Worm (Caenorhabditis elegans) whole organism, L4 larva: ENCODE results near the gene F19G12.9.

Experiments
- D1046.2 ChIP-seq: fragments of 200-800 bp; sonication (Bioruptor generic); IDR thresholded peaks from 2 replicates; pipeline ENCODE4 v1.3.6; 2022; ENCODE audit warnings: missing genetic modification characterization, missing compliant biosample characterization
- F10B5.3 ChIP-seq: sonication (generic microtip); optimal IDR thresholded peaks from 2 replicates; lab custom pipeline; 2016; ENCODE audit warnings: mild to moderate bottlenecking, missing genetic modification characterization, missing compliant biosample characterization
- F37D6.2 ChIP-seq: sonication (generic microtip); optimal IDR thresholded peaks from 2 replicates; lab custom pipeline; 2016; ENCODE audit warnings: mild to moderate bottlenecking, missing genetic modification characterization, missing compliant biosample characterization
- F44E2.7 ChIP-seq: fragments of 200-800 bp; sonication (Bioruptor generic); IDR thresholded peaks from 2 replicates; pipeline ENCODE4 v2.1.2; 2022; ENCODE audit warnings: missing genetic modification characterization, missing compliant biosample characterization
- T20F7.1 ChIP-seq: fragments of 200-800 bp; sonication (Bioruptor generic); optimal IDR thresholded peaks from 2 replicates; lab custom pipeline; 2018; ENCODE audit warnings: mild to moderate bottlenecking, missing genetic modification characterization, missing compliant biosample characterization
- T26A8.4 ChIP-seq: fragments of 200-800 bp; sonication (Bioruptor generic); IDR thresholded peaks from 2 replicates; pipeline ENCODE4 v1.3.6; 2022; ENCODE audit warnings: missing genetic modification characterization, missing compliant biosample characterization
- Y48G9A.11 ChIP-seq: fragments of 200-800 bp; sonication (Bioruptor generic); IDR thresholded peaks from 2 replicates; pipeline ENCODE4 v1.3.6; 2022; ENCODE audit warnings: missing genetic modification reagents, missing genetic modification characterization, missing compliant biosample characterization
- Y75B8A.6 ChIP-seq: fragments of 200-800 bp; sonication (Bioruptor generic); IDR thresholded peaks from 2 replicates; pipeline ENCODE4 v1.3.6; 2022; ENCODE audit warnings: missing genetic modification reagents, missing genetic modification characterization, missing compliant biosample characterization
- ZK337.2 ChIP-seq: fragments of 200-800 bp; sonication (Bioruptor generic); IDR thresholded peaks from 2 replicates; pipeline ENCODE4 v1.3.6; 2022; ENCODE audit warnings: missing genetic modification reagents, missing genetic modification characterization, missing compliant biosample characterization
- aha-1 ChIP-seq: fragments of 150-350 bp; peaks from one replicate; lab custom pipeline; 2014; ENCODE audit warnings: missing biosample characterization, missing genetic modification characterization
- aly-2 ChIP-seq: sonication (generic microtip); optimal IDR thresholded peaks from 2 replicates; lab custom pipeline; 2018; ENCODE audit warnings: missing biosample characterization, missing genetic modification characterization
- arid-1 ChIP-seq: fragments of 200-800 bp; sonication (Bioruptor generic); conservative IDR thresholded peaks from 2 replicates; pipeline ENCODE4 v1.3.6; 2022; ENCODE audit warnings: missing genetic modification reagents, missing genetic modification characterization, missing compliant biosample characterization
- attf-4 ChIP-seq: sonication (generic microtip); optimal IDR thresholded peaks from 3 replicates; lab custom pipeline; 2017; ENCODE audit warnings: missing biosample characterization, missing genetic modification characterization
- ceh-20 ChIP-seq: fragments of 200-800 bp; sonication (Bioruptor generic); IDR thresholded peaks from 2 replicates; pipeline ENCODE4 v1.3.6; 2022; ENCODE audit warnings: missing genetic modification reagents, missing genetic modification characterization, missing compliant biosample characterization
- ceh-28 ChIP-seq: fragments of 150-350 bp; optimal IDR thresholded peaks from 2 replicates; lab custom pipeline; 2014; ENCODE audit warnings: missing biosample characterization, missing genetic modification reagents, missing genetic modification characterization
- ceh-62 ChIP-seq: sonication (generic microtip); optimal IDR thresholded peaks from 2 replicates; lab custom pipeline; 2017; ENCODE audit warnings: missing biosample characterization, missing genetic modification characterization
- cey-2 ChIP-seq: sonication (generic microtip); optimal IDR thresholded peaks from 3 replicates; lab custom pipeline; 2017; ENCODE audit warnings: missing genetic modification characterization, mild to moderate bottlenecking, missing compliant biosample characterization, antibody characterized with exemption, borderline replicate concordance; ENCODE audit not compliant: insufficient read depth
- daf-12 ChIP-seq: fragments of 150-350 bp; optimal IDR thresholded peaks from 2 replicates; lab custom pipeline; 2014; ENCODE audit warnings: missing biosample characterization, missing genetic modification reagents, missing genetic modification characterization
- dmd-6 ChIP-seq: fragments of 200-800 bp; sonication (Bioruptor generic); IDR thresholded peaks from 2 replicates; pipeline ENCODE4 v1.3.6; 2022; ENCODE audit warnings: missing genetic modification reagents, missing genetic modification characterization, missing compliant biosample characterization
- dmd-8 ChIP-seq: fragments of 200-800 bp; sonication (Bioruptor generic); IDR thresholded peaks from 2 replicates; pipeline ENCODE4 v1.3.6; 2022; ENCODE audit warnings: missing genetic modification characterization, missing compliant biosample characterization
- dmd-9 ChIP-seq: fragments of 200-800 bp; sonication (Bioruptor generic); IDR thresholded peaks from 2 replicates; pipeline ENCODE4 v1.3.6; 2022; ENCODE audit warnings: missing genetic modification reagents, missing genetic modification characterization, missing compliant biosample characterization
- duxl-1 ChIP-seq: sonication (generic microtip); optimal IDR thresholded peaks from 2 replicates; lab custom pipeline; 2016; ENCODE audit warnings: mild to moderate bottlenecking, missing genetic modification characterization, moderate library complexity, missing compliant biosample characterization; ENCODE audit not compliant: poor library complexity
- dve-1 ChIP-seq: sonication (generic microtip); optimal IDR thresholded peaks from 2 replicates; lab custom pipeline; 2017; ENCODE audit warnings: antibody characterized with exemption, mild to moderate bottlenecking, missing genetic modification characterization, missing compliant biosample characterization; ENCODE audit not compliant: insufficient read depth
- egl-27 ChIP-seq: sonication (generic microtip); optimal IDR thresholded peaks from 3 replicates; lab custom pipeline; 2017; ENCODE audit warnings: missing biosample characterization, missing genetic modification reagents, missing genetic modification characterization
- egl-43 ChIP-seq: fragments of 200-800 bp; sonication (Bioruptor generic); IDR thresholded peaks from 2 replicates; pipeline ENCODE4 v1.3.6; 2022; ENCODE audit warnings: missing genetic modification reagents, missing genetic modification characterization, missing compliant biosample characterization
- fkh-10 ChIP-seq: fragments of 150-350 bp; optimal IDR thresholded peaks from 2 replicates; lab custom pipeline; 2014; ENCODE audit warnings: missing biosample characterization, missing genetic modification reagents, missing genetic modification characterization
- gei-8 ChIP-seq: fragments of 200-800 bp; sonication (Bioruptor generic); optimal IDR thresholded peaks from 2 replicates; lab custom pipeline; 2018; ENCODE audit warnings: mild to moderate bottlenecking, missing genetic modification characterization, missing compliant biosample characterization
- hmg-1.1 ChIP-seq: fragments of 200-800 bp; sonication (Bioruptor generic); IDR thresholded peaks from 2 replicates; pipeline ENCODE4 v1.3.6; 2022; ENCODE audit warnings: missing genetic modification reagents, missing genetic modification characterization, missing compliant biosample characterization
- lin-13 ChIP-seq: fragments of 150-350 bp; optimal IDR thresholded peaks from 2 replicates; lab custom pipeline; 2014; ENCODE audit warnings: missing biosample characterization, missing genetic modification reagents, missing genetic modification characterization
- lin-15B ChIP-seq: fragments of 150-350 bp; sonication (generic microtip); optimal IDR thresholded peaks from 3 replicates; lab custom pipeline; 2014; ENCODE audit warnings: missing biosample characterization, missing genetic modification characterization
- lin-39 ChIP-seq: fragments of 150-350 bp; optimal IDR thresholded peaks from 2 replicates; lab custom pipeline; 2014; ENCODE audit warnings: missing biosample characterization, missing genetic modification reagents, missing genetic modification characterization
- lsy-2 ChIP-seq, 2 experiments: fragments of 150-350 bp in 1 of 2; sonication (generic microtip) in 1 of 2; optimal IDR thresholded peaks; 2 replicates each; lab custom pipeline; 2014 to 2017; ENCODE audit warnings: missing biosample characterization in 2 of 2, missing genetic modification characterization in 2 of 2
- mdl-1 ChIP-seq, 2 experiments: fragments of 150-350 bp in 1 of 2; sonication (generic microtip) in 1 of 2; optimal IDR thresholded peaks; 2 replicates each; lab custom pipeline; 2014 to 2017; ENCODE audit warnings: missing biosample characterization in 2 of 2, missing genetic modification characterization in 2 of 2
- mdt-29 ChIP-seq: fragments of 200-800 bp; sonication (Bioruptor generic); IDR thresholded peaks from 2 replicates; pipeline ENCODE4 v1.3.6; 2022; ENCODE audit warnings: missing genetic modification reagents, missing genetic modification characterization, missing compliant biosample characterization
- mxl-2 ChIP-seq: fragments of 200-800 bp; sonication (Bioruptor generic); conservative IDR thresholded peaks from 2 replicates; pipeline ENCODE4 v1.3.6; 2022; ENCODE audit warnings: missing genetic modification reagents, missing genetic modification characterization, missing compliant biosample characterization
- mxl-3 ChIP-seq: fragments of 200-800 bp; sonication (Bioruptor generic); optimal IDR thresholded peaks from 2 replicates; lab custom pipeline; 2018; ENCODE audit warnings: mild to moderate bottlenecking, missing genetic modification characterization, missing compliant biosample characterization
- nhr-102 ChIP-seq: sonication (generic microtip); optimal IDR thresholded peaks from 2 replicates; lab custom pipeline; 2016; ENCODE audit warnings: mild to moderate bottlenecking, missing genetic modification characterization, moderate library complexity, missing compliant biosample characterization
- nhr-111 ChIP-seq: fragments of 200-800 bp; sonication (Bioruptor generic); optimal IDR thresholded peaks from 2 replicates; lab custom pipeline; 2018; ENCODE audit warnings: mild to moderate bottlenecking, missing genetic modification characterization, missing compliant biosample characterization
- nhr-237 ChIP-seq: sonication (generic microtip); optimal IDR thresholded peaks from 2 replicates; lab custom pipeline; 2017; ENCODE audit warnings: missing biosample characterization, missing genetic modification characterization
- nhr-25 ChIP-seq: sonication (generic microtip); optimal IDR thresholded peaks from 2 replicates; lab custom pipeline; 2017; ENCODE audit warnings: missing genetic modification characterization, mild to moderate bottlenecking, missing compliant biosample characterization, antibody characterized with exemption, moderate library complexity, borderline replicate concordance; ENCODE audit not compliant: insufficient read depth
- nhr-41 ChIP-seq: fragments of 200-800 bp; sonication (Bioruptor generic); IDR thresholded peaks from 2 replicates; pipeline ENCODE4 v1.3.6; 2022; ENCODE audit warnings: missing genetic modification reagents, missing genetic modification characterization, missing compliant biosample characterization
- nhr-6 ChIP-seq: fragments of 150-350 bp; optimal IDR thresholded peaks from 2 replicates; lab custom pipeline; 2014; ENCODE audit warnings: missing biosample characterization, missing genetic modification characterization
- nhr-76 ChIP-seq: fragments of 150-350 bp; optimal IDR thresholded peaks from 2 replicates; lab custom pipeline; 2014; ENCODE audit warnings: missing biosample characterization, missing genetic modification characterization
- skn-1 ChIP-seq: fragments of 150-350 bp; optimal IDR thresholded peaks from 2 replicates; lab custom pipeline; 2014; ENCODE audit warnings: missing biosample characterization, missing genetic modification characterization
- tag-97 ChIP-seq: fragments of 200-800 bp; sonication (Bioruptor generic); IDR thresholded peaks from 2 replicates; pipeline ENCODE4 v1.3.6; 2022; ENCODE audit warnings: missing genetic modification characterization, missing compliant biosample characterization
- tra-1 ChIP-seq: fragments of 200-800 bp; sonication (Bioruptor generic); IDR thresholded peaks from 2 replicates; pipeline ENCODE4 v1.3.6; 2022; ENCODE audit warnings: missing genetic modification reagents, missing genetic modification characterization, missing compliant biosample characterization
- unc-39 ChIP-seq: sonication (generic microtip); optimal IDR thresholded peaks from 2 replicates; lab custom pipeline; 2017; ENCODE audit warnings: missing biosample characterization, missing genetic modification characterization
- vab-7 ChIP-seq: fragments of 200-800 bp; sonication (Bioruptor generic); IDR thresholded peaks from 2 replicates; pipeline ENCODE4 v1.3.6; 2022; ENCODE audit warnings: missing genetic modification reagents, missing genetic modification characterization, missing compliant biosample characterization
- zag-1 ChIP-seq: fragments of 150-350 bp; optimal IDR thresholded peaks from 2 replicates; lab custom pipeline; 2014; ENCODE audit warnings: missing biosample characterization, missing genetic modification characterization
- zip-2 ChIP-seq: fragments of 150-350 bp; optimal IDR thresholded peaks from 2 replicates; lab custom pipeline; 2014; ENCODE audit warnings: missing biosample characterization, missing genetic modification characterization
- ztf-7 ChIP-seq: fragments of 150-350 bp; optimal IDR thresholded peaks from 2 replicates; lab custom pipeline; 2014; ENCODE audit warnings: missing biosample characterization, missing genetic modification characterization

F19G12.9 gene

DNA sequence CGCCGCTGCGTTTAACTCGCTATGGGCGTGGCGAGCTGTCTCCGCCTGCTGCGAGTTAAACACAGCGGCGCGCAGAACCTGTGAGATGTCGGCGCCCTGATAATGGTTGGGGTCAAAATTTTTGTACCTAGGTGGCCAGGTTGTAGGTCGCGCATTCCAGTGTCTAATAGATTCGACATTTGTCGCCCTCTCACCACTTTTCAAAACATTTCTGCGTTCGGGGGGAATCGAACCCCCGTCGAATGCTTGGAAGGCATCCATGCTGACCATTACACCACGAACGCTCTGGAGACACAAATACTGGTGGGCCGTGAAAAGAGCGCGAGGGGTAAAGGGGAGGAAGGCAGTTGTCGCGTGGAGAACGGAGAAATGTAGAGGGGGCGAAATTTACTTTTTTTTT, 39.6 kb upstream of the F19G12.9 start (continued):
- peak; percentile 18 for TF ChIP-seq gei-8 (GFP tag; lab: Kevin White, UChicago)
- peak; percentile 89; the same call in 1 of the 2 replicates for TF ChIP-seq F44E2.7 (GFP tag; lab: Robert Waterston, UW)
- no peak for TF ChIP-seq aha-1
- peak; percentile 96 for TF ChIP-seq hmg-1.1 (GFP tag; lab: Robert Waterston, UW)
- TF ChIP-seq mxl-2 (GFP tag; lab: Robert Waterston, UW), result peak; percentile 81
- peak; percentile 75; the same call in 1 of the 2 replicates for TF ChIP-seq Y75B8A.6 (GFP tag; lab: Robert Waterston, UW)
- no peak for TF ChIP-seq lin-39 (tag; lab: Kevin White, UChicago)
- peak; percentile 67 for TF ChIP-seq tra-1 (GFP tag; lab: Robert Waterston, UW)
- TF ChIP-seq D1046.2 (GFP tag; lab: Robert Waterston, UW), result 0 out of 2 replicates have a peak, but pooled peaks have one; percentile 67
- peak; percentile 3 to 48 for TF ChIP-seq lsy-2 (tag; optimal IDR thresholded peaks at IDR 0.05; lab: Kevin White, UChicago)
- TF ChIP-seq F37D6.2, result peak; percentile 75
- TF ChIP-seq ceh-62 (tag; lab: Kevin White, UChicago), result no peak
- TF ChIP-seq nhr-41, result peak; percentile 87; the same call in 1 of the 2 replicates
- TF ChIP-seq egl-27 (tag; lab: Kevin White, UChicago), result no peak
- TF ChIP-seq fkh-10 (GFP tag; lab: Kevin White, UChicago), result no peak
- TF ChIP-seq T20F7.1 (GFP tag; lab: Kevin White, UChicago), result no peak
- TF ChIP-seq egl-43, result peak; percentile 96
- TF ChIP-seq nhr-25, result no peak
- no peak for TF ChIP-seq cey-2 (tag; lab: Kevin White, UChicago)
- TF ChIP-seq dmd-9 (GFP tag; lab: Robert Waterston, UW), result peak; percentile 91
- TF ChIP-seq ZK337.2, result peak; percentile 52; the same call in 1 of the 2 replicates
- TF ChIP-seq dmd-8 (GFP tag; lab: Robert Waterston, UW), result peak; percentile 95
- TF ChIP-seq ceh-20 (GFP tag; lab: Robert Waterston, UW), result peak; percentile 76; the same call in 1 of the 2 replicates
- no peak for TF ChIP-seq nhr-237
- no peak for TF ChIP-seq nhr-76 (tag; lab: Kevin White, UChicago)
- peak; percentile 73 for TF ChIP-seq Y48G9A.11 (GFP tag; lab: Robert Waterston, UW)
- TF ChIP-seq mdt-29, result 0 out of 2 replicates have a peak, but pooled peaks have one; percentile 31
- peak; percentile 87 for TF ChIP-seq arid-1 (GFP tag; lab: Robert Waterston, UW)
- TF ChIP-seq nhr-102 (tag; lab: Kevin White, UChicago), result peak; percentile 87
- TF ChIP-seq aly-2 (tag; lab: Kevin White, UChicago), result no peak
- no peak for TF ChIP-seq zag-1 (tag; lab: Kevin White, UChicago)
- peak; percentile 7 for TF ChIP-seq ztf-7
- no peak for TF ChIP-seq skn-1 (tag; lab: Kevin White, UChicago)
- peak; percentile 37 for TF ChIP-seq lin-13 (GFP tag; lab: Kevin White, UChicago)
- TF ChIP-seq vab-7 (GFP tag; lab: Robert Waterston, UW), result peak; percentile 88
- no peak for TF ChIP-seq daf-12 (tag; lab: Kevin White, UChicago)
- TF ChIP-seq zip-2 (tag; lab: Kevin White, UChicago), result peak; percentile 71
- no peak for TF ChIP-seq tag-97 (GFP tag; lab: Robert Waterston, UW)
- TF ChIP-seq mdl-1 (tag; optimal IDR thresholded peaks at IDR 0.05; lab: Kevin White, UChicago), result peak in 1 of 2 experiments; percentile 54
- peak; percentile 64 for TF ChIP-seq mxl-3 (GFP tag; lab: Kevin White, UChicago)
- no peak for TF ChIP-seq unc-39 (tag; lab: Kevin White, UChicago)
- peak; percentile 83 for TF ChIP-seq duxl-1 (tag; lab: Kevin White, UChicago)
- TF ChIP-seq nhr-6, result no peak
- TF ChIP-seq F10B5.3 (tag; lab: Kevin White, UChicago), result peak; percentile 62
- peak; percentile 77 for TF ChIP-seq dmd-6 (GFP tag; lab: Robert Waterston, UW)
- TF ChIP-seq attf-4 (tag; lab: Kevin White, UChicago), result no peak
- TF ChIP-seq lin-15B (tag; lab: Kevin White, UChicago), result no peak
- TF ChIP-seq ceh-28, result no peak
- peak; percentile 43 for TF ChIP-seq dve-1
- TF ChIP-seq nhr-111, result peak; percentile 60
- peak; percentile 88 for TF ChIP-seq T26A8.4 (GFP tag; lab: Robert Waterston, UW)
